Fruit fly (Drosophila melanogaster) whole organism, prepupa: ENCODE measurements around the gene MED6.

Experiments
- Blimp-1 ChIP-seq: fragments of 200-800 bp; sonication (Bioruptor generic); optimal IDR thresholded peaks from 3 replicates; lab custom pipeline; 2017; ENCODE audit warnings: missing biosample characterization, missing genetic modification characterization, mild to moderate bottlenecking, moderate library complexity, missing genetic modification reagents
- CG10631 ChIP-seq: fragments of 200-800 bp; sonication (Bioruptor generic); optimal IDR thresholded peaks from 2 replicates; lab custom pipeline; 2016; ENCODE audit warnings: missing biosample characterization, missing genetic modification characterization
- CG11762 ChIP-seq: fragments of 200-800 bp; sonication (Bioruptor generic); optimal IDR thresholded peaks from 3 replicates; lab custom pipeline; 2016; ENCODE audit warnings: missing biosample characterization, missing genetic modification characterization; ENCODE audit not compliant: insufficient read depth
- CG15336 ChIP-seq: fragments of 200-800 bp; sonication (Bioruptor generic); IDR thresholded peaks from 2 replicates; pipeline ENCODE4 v1.3.6; 2022; ENCODE audit warnings: missing biosample characterization, missing genetic modification characterization
- CG3032 ChIP-seq: fragments of 200-800 bp; optimal IDR thresholded peaks from 2 replicates; lab custom pipeline; 2019; ENCODE audit warnings: missing biosample characterization, mild to moderate bottlenecking, missing genetic modification characterization, moderate library complexity
- CG31627 ChIP-seq: fragments of 200-800 bp; sonication (Bioruptor generic); optimal IDR thresholded peaks from 3 replicates; lab custom pipeline; 2016; ENCODE audit warnings: missing biosample characterization, missing genetic modification characterization
- CG32006 ChIP-seq: fragments of 200-800 bp; sonication (Bioruptor generic); optimal IDR thresholded peaks from 3 replicates; lab custom pipeline; 2017; ENCODE audit warnings: missing biosample characterization, mild to moderate bottlenecking, missing genetic modification characterization
- CG34406 ChIP-seq: fragments of 200-800 bp; sonication (Bioruptor generic); optimal IDR thresholded peaks from 3 replicates; lab custom pipeline; 2016; ENCODE audit warnings: missing biosample characterization, missing genetic modification characterization
- CG3919 ChIP-seq: fragments of 200-800 bp; sonication (Bioruptor generic); optimal IDR thresholded peaks from 3 replicates; lab custom pipeline; 2016; ENCODE audit warnings: missing biosample characterization, missing genetic modification characterization
- CG4318 ChIP-seq: fragments of 200-800 bp; sonication (Bioruptor generic); optimal IDR thresholded peaks from 3 replicates; lab custom pipeline; 2017; ENCODE audit warnings: missing biosample characterization, mild to moderate bottlenecking, missing genetic modification characterization
- CG6163 ChIP-seq: fragments of 200-800 bp; sonication (Bioruptor generic); IDR thresholded peaks from 3 replicates; pipeline ENCODE4 v1.3.6; 2022; ENCODE audit warnings: missing biosample characterization, missing genetic modification characterization
- CG6808 ChIP-seq: fragments of 200-800 bp; sonication (Bioruptor generic); optimal IDR thresholded peaks from 3 replicates; lab custom pipeline; 2017; ENCODE audit warnings: missing biosample characterization, missing genetic modification characterization, mild to moderate bottlenecking, moderate library complexity, missing genetic modification reagents
- CG6854 ChIP-seq: fragments of 200-800 bp; sonication (Bioruptor generic); optimal IDR thresholded peaks from 2 replicates; lab custom pipeline; 2017; ENCODE audit warnings: missing biosample characterization, mild to moderate bottlenecking, missing genetic modification characterization
- CG8119 ChIP-seq: fragments of 200-800 bp; sonication (Bioruptor generic); IDR thresholded peaks from 3 replicates; pipeline ENCODE4 v1.3.6; 2022; ENCODE audit warnings: missing biosample characterization, missing genetic modification characterization
- CG8319 ChIP-seq: fragments of 200-800 bp; sonication (Bioruptor generic); optimal IDR thresholded peaks from 3 replicates; lab custom pipeline; 2016; ENCODE audit warnings: missing biosample characterization, missing genetic modification characterization
- CG8632 ChIP-seq: fragments of 200-800 bp; sonication (Bioruptor generic); optimal IDR thresholded peaks from 3 replicates; lab custom pipeline; 2016; ENCODE audit warnings: missing biosample characterization, missing genetic modification characterization
- CG9139 ChIP-seq: fragments of 200-800 bp; sonication (Bioruptor generic); optimal IDR thresholded peaks from 3 replicates; lab custom pipeline; 2017; ENCODE audit warnings: missing biosample characterization, mild to moderate bottlenecking, missing genetic modification characterization
- Eip75B ChIP-seq: fragments of 200-800 bp; sonication (Bioruptor generic); optimal IDR thresholded peaks from 3 replicates; lab custom pipeline; 2016; ENCODE audit warnings: missing biosample characterization, missing genetic modification characterization
- Gug ChIP-seq: fragments of 200-800 bp; sonication (Bioruptor generic); IDR thresholded peaks from 2 replicates; pipeline ENCODE4 v1.3.6; 2022; ENCODE audit warnings: missing biosample characterization, missing genetic modification characterization
- Hr39 ChIP-seq: fragments of 200-800 bp; sonication (Bioruptor generic); optimal IDR thresholded peaks from 2 replicates; lab custom pipeline; 2016; ENCODE audit warnings: missing biosample characterization, missing genetic modification characterization
- Hr4 ChIP-seq: fragments of 200-800 bp; sonication (Bioruptor generic); optimal IDR thresholded peaks from 3 replicates; lab custom pipeline; 2016; ENCODE audit warnings: missing biosample characterization, missing genetic modification characterization
- Met ChIP-seq: fragments of 200-800 bp; sonication (Bioruptor generic); optimal IDR thresholded peaks from 3 replicates; lab custom pipeline; 2016; ENCODE audit warnings: missing biosample characterization, missing genetic modification characterization
- OdsH ChIP-seq: fragments of 200-800 bp; sonication (Bioruptor generic); optimal IDR thresholded peaks from 3 replicates; lab custom pipeline; 2016; ENCODE audit warnings: missing biosample characterization, missing genetic modification characterization
- Sox102F ChIP-seq: fragments of 200-800 bp; sonication (Bioruptor generic); optimal IDR thresholded peaks from 2 replicates; lab custom pipeline; 2016; ENCODE audit warnings: missing biosample characterization, mild to moderate bottlenecking, missing genetic modification characterization
- Sox15 ChIP-seq: fragments of 200-800 bp; sonication (Bioruptor generic); optimal IDR thresholded peaks from 3 replicates; lab custom pipeline; 2016; ENCODE audit warnings: missing biosample characterization, missing genetic modification characterization
- achi ChIP-seq: fragments of 200-800 bp; sonication (Bioruptor generic); optimal IDR thresholded peaks from 3 replicates; lab custom pipeline; 2016; ENCODE audit warnings: missing biosample characterization, missing genetic modification characterization
- dac ChIP-seq: fragments of 200-800 bp; sonication (Bioruptor generic); optimal IDR thresholded peaks from 2 replicates; lab custom pipeline; 2017; ENCODE audit warnings: missing biosample characterization, mild to moderate bottlenecking, missing genetic modification characterization
- dsx ChIP-seq: fragments of 200-800 bp; optimal IDR thresholded peaks from 3 replicates; lab custom pipeline; 2019; ENCODE audit warnings: missing biosample characterization, mild to moderate bottlenecking, missing genetic modification characterization, moderate library complexity; ENCODE audit not compliant: poor library complexity, severe bottlenecking
- esn ChIP-seq: fragments of 200-800 bp; sonication (Bioruptor generic); optimal IDR thresholded peaks from 2 replicates; lab custom pipeline; 2016; ENCODE audit warnings: missing biosample characterization, mild to moderate bottlenecking, missing genetic modification characterization, moderate library complexity
- fd59A ChIP-seq: fragments of 200-800 bp; sonication (Bioruptor generic); optimal IDR thresholded peaks from 2 replicates; lab custom pipeline; 2017; ENCODE audit warnings: missing biosample characterization, mild to moderate bottlenecking, missing genetic modification characterization, missing genetic modification reagents
- fd85E ChIP-seq: fragments of 200-800 bp; sonication (Bioruptor generic); optimal IDR thresholded peaks from 3 replicates; lab custom pipeline; 2016; ENCODE audit warnings: missing biosample characterization, missing genetic modification characterization
- fkh ChIP-seq: fragments of 200-800 bp; sonication (Bioruptor generic); optimal IDR thresholded peaks from 3 replicates; lab custom pipeline; 2017; ENCODE audit warnings: missing biosample characterization, mild to moderate bottlenecking, missing genetic modification characterization, moderate library complexity
- net ChIP-seq: fragments of 200-800 bp; sonication (Bioruptor generic); optimal IDR thresholded peaks from 3 replicates; lab custom pipeline; 2016; ENCODE audit warnings: missing biosample characterization, missing genetic modification characterization
- pdm3 ChIP-seq: fragments of 200-800 bp; sonication (Bioruptor generic); optimal IDR thresholded peaks from 3 replicates; lab custom pipeline; 2016; ENCODE audit warnings: missing biosample characterization, missing genetic modification characterization
- salr ChIP-seq, 2 experiments: fragments of 200-800 bp; sonication (Bioruptor generic); optimal IDR thresholded peaks; 3 replicates each; lab custom pipeline; 2016 to 2018; ENCODE audit warnings: missing biosample characterization in 2 of 2, missing genetic modification characterization in 2 of 2, mild to moderate bottlenecking in 1 of 2
- topi ChIP-seq: fragments of 200-800 bp; sonication (Bioruptor generic); optimal IDR thresholded peaks from 3 replicates; lab custom pipeline; 2016; ENCODE audit warnings: missing biosample characterization, missing genetic modification characterization
- vri ChIP-seq: fragments of 200-800 bp; sonication (Bioruptor generic); optimal IDR thresholded peaks from 3 replicates; lab custom pipeline; 2016; ENCODE audit warnings: missing biosample characterization, mild to moderate bottlenecking, missing genetic modification characterization

MED6 gene

dm6 chr3R:9768884-9769283, at the start of gene MED6:
TSS of gene MED6 (minus strand) at chr3R:9768984.
- TF ChIP-seq CG8319 (GFP tag; lab: Kevin White, UChicago) = no peak
- TF ChIP-seq fd85E (GFP tag; lab: Kevin White, UChicago) = no peak
- no peak for TF ChIP-seq Sox102F (GFP tag; lab: Kevin White, UChicago)
- TF ChIP-seq topi (GFP tag; lab: Kevin White, UChicago) = no peak
- no peak for TF ChIP-seq CG4318 (GFP tag; lab: Kevin White, UChicago)
- TF ChIP-seq net (GFP tag; lab: Kevin White, UChicago) = no peak
- no peak for TF ChIP-seq Gug
- no peak for TF ChIP-seq CG34406 (GFP tag; lab: Kevin White, UChicago)
- TF ChIP-seq CG9139 (GFP tag; lab: Kevin White, UChicago) = no peak
- TF ChIP-seq vri (GFP tag; lab: Kevin White, UChicago) = no peak
- TF ChIP-seq dac (GFP tag; lab: Kevin White, UChicago) = no peak
- TF ChIP-seq CG11762 (GFP tag; lab: Kevin White, UChicago) = no peak
- no peak for TF ChIP-seq CG8632 (GFP tag; lab: Kevin White, UChicago)

dm6 chr3R:9818295-9818694, 49.5 kb upstream of the MED6 start, which contains the start of gene CG9459:
TSS of gene CG9459 (minus strand) at chr3R:9818395.
- TF ChIP-seq CG6163 (GFP tag; lab: Robert Waterston, UW) (no peak), esn (no peak), CG31627 (GFP tag; lab: Kevin White, UChicago) (no peak), pdm3 (no peak), topi (GFP tag; lab: Kevin White, UChicago) (no peak), fd59A (no peak), Hr39 (no peak), Gug (no peak), CG32006 (GFP tag; lab: Kevin White, UChicago) (no peak), net (GFP tag; lab: Kevin White, UChicago) (no peak), CG6808 (GFP tag; lab: Kevin White, UChicago) (no peak), CG3032 (no peak), Blimp-1 (GFP tag; lab: Kevin White, UChicago) (no peak)

DNA sequence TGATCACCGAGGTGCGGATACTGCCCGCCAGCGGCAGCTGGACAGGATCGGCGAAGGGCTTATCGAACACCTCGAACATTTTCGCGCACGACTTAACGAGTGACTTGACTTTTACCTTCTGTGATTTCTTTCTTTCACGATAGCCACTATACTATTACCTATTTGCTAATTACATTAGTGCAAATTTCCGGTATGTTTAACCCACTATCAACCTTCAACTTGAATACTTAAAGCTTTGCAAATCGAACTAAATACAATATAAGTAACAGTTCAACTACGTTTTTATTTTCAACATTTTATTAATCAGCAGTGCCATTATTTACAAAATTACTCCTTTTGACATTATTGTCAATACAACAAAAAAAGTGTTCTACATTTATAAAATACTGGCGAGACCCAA, 48.1 kb upstream of the MED6 start, which contains the start of gene CG16904:
Gene CG16904 (minus strand): TSS at position 101 of the 400 bp plus-strand sequence.
- TF ChIP-seq CG3032 = no peak
- no peak for TF ChIP-seq Blimp-1 (GFP tag; lab: Kevin White, UChicago)
- TF ChIP-seq dac (GFP tag; lab: Kevin White, UChicago) = no peak
- no peak for TF ChIP-seq CG10631 (GFP tag; lab: Kevin White, UChicago)
- no peak for TF ChIP-seq Sox102F (GFP tag; lab: Kevin White, UChicago)
- TF ChIP-seq CG4318 (GFP tag; lab: Kevin White, UChicago) = no peak
- no peak for TF ChIP-seq CG6854 (GFP tag; lab: Kevin White, UChicago)
- no peak for TF ChIP-seq OdsH (GFP tag; lab: Kevin White, UChicago)
- TF ChIP-seq Met (GFP tag; lab: Kevin White, UChicago) = no peak
- TF ChIP-seq CG8119 (GFP tag; lab: Robert Waterston, UW) = no peak
- TF ChIP-seq achi (GFP tag; lab: Kevin White, UChicago) = no peak
- no peak for TF ChIP-seq CG11762 (GFP tag; lab: Kevin White, UChicago)
- no peak for TF ChIP-seq fkh (GFP tag; lab: Kevin White, UChicago)

DNA sequence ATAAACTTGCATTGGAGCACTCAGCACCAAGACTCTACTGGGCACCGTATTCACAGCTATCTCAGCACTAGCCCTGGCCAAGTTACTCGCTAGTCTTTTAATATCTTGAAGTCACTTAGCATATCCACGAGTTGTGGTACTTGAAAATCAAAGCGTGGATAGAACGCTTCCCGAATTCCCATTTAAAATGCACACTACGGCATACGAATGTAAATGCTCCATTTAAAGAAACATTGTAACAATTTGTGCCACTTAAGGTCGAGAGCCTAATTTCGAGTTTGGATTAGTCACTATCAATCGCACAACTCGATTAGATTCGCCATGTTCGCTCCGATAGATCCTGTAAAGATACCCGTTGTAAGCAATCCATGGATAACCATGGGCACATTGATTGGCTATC, 45.1 kb upstream of the MED6 start, which contains the start of gene eloF:
Gene eloF (plus strand): TSS at position 301 of the 400 bp plus-strand sequence.
- TF ChIP-seq Hr39 (no peak), Eip75B (GFP tag; lab: Kevin White, UChicago) (no peak), CG32006 (GFP tag; lab: Kevin White, UChicago) (no peak), Sox15 (no peak), CG6163 (GFP tag; lab: Robert Waterston, UW) (no peak), CG8119 (GFP tag; lab: Robert Waterston, UW) (no peak), salr (GFP tag; optimal IDR thresholded peaks at IDR 0.05; lab: Kevin White, UChicago) (no peak), fkh (GFP tag; lab: Kevin White, UChicago) (no peak), Hr4 (no peak), CG31627 (GFP tag; lab: Kevin White, UChicago) (no peak), CG15336 (GFP tag; lab: Robert Waterston, UW) (no peak), CG10631 (GFP tag; lab: Kevin White, UChicago) (no peak), esn (no peak), topi (GFP tag; lab: Kevin White, UChicago) (no peak), dsx (GFP tag; lab: Kevin White, UChicago) (no peak), CG3919 (GFP tag; lab: Kevin White, UChicago) (no peak)
